Worm (Caenorhabditis elegans) whole organism, L3 larva: Measurements from ENCODE around the gene clec-43.

ENCODE experiments used
- ama-1 ChIP-seq: fragments of 150-350 bp; optimal IDR thresholded peaks from 2 replicates; lab custom pipeline; 2018
- ceh-82 ChIP-seq: fragments of 150-350 bp; optimal IDR thresholded peaks from 2 replicates; lab custom pipeline; 2014; ENCODE audit warnings: missing biosample characterization, missing genetic modification characterization
- nhr-25 ChIP-seq: sonication (generic microtip); optimal IDR thresholded peaks from 2 replicates; lab custom pipeline; 2017; ENCODE audit warnings: missing biosample characterization, missing genetic modification characterization
- nhr-76 ChIP-seq: fragments of 150-350 bp; sonication (generic microtip); optimal IDR thresholded peaks from 5 replicates; lab custom pipeline; 2014; ENCODE audit warnings: missing biosample characterization, missing genetic modification characterization

ce11 chrII:932718-933117 lies 11.1 kb upstream of the clec-43 start, which contains the start of gene acs-15:
- TF ChIP-seq ceh-82 (tag; lab: Kevin White, UChicago) (no peak), ama-1 (lab: Kevin White, UChicago) (no peak), nhr-76 (tag; lab: Kevin White, UChicago) (no peak), nhr-25 (no peak)
